Fruit fly (Drosophila melanogaster) whole organism, adult: ENCODE results near the gene Sec5.

Experiments
- CG11617 ChIP-seq: fragments of 200-800 bp; sonication (Bioruptor generic); optimal IDR thresholded peaks from 2 replicates; lab custom pipeline; 2017; ENCODE audit warnings: mild to moderate bottlenecking, missing biosample characterization, missing genetic modification reagents, missing genetic modification characterization
- CG12768 ChIP-seq: fragments of 200-800 bp; sonication (Bioruptor generic); optimal IDR thresholded peaks from 2 replicates; lab custom pipeline; 2017; ENCODE audit warnings: missing biosample characterization, missing genetic modification characterization, mild to moderate bottlenecking, moderate library complexity, missing genetic modification reagents
- CG14711 ChIP-seq: fragments of 200-800 bp; sonication (Bioruptor generic); optimal IDR thresholded peaks from 2 replicates; lab custom pipeline; 2018; ENCODE audit warnings: missing biosample characterization, mild to moderate bottlenecking, missing genetic modification characterization, moderate library complexity
- CG1620 ChIP-seq: fragments of 200-800 bp; sonication (Bioruptor generic); optimal IDR thresholded peaks from 2 replicates; lab custom pipeline; 2016; ENCODE audit warnings: missing biosample characterization, missing genetic modification characterization
- CG33017 ChIP-seq: fragments of 200-800 bp; sonication (Bioruptor generic); optimal IDR thresholded peaks from 2 replicates; lab custom pipeline; 2018; ENCODE audit warnings: missing biosample characterization, mild to moderate bottlenecking, missing genetic modification characterization, moderate library complexity
- CG5204 ChIP-seq: fragments of 200-800 bp; sonication (Bioruptor generic); optimal IDR thresholded peaks from 2 replicates; lab custom pipeline; 2016; ENCODE audit warnings: missing biosample characterization, missing genetic modification characterization
- CG7045 ChIP-seq: fragments of 200-800 bp; sonication (Bioruptor generic); optimal IDR thresholded peaks from 2 replicates; lab custom pipeline; 2017; ENCODE audit warnings: missing biosample characterization, mild to moderate bottlenecking, missing genetic modification characterization
- CG7101 ChIP-seq: fragments of 200-800 bp; sonication (Bioruptor generic); optimal IDR thresholded peaks from 2 replicates; lab custom pipeline; 2018; ENCODE audit warnings: missing biosample characterization, mild to moderate bottlenecking, missing genetic modification characterization, moderate library complexity
- Clk ChIP-seq: fragments of 200-800 bp; sonication (Bioruptor generic); optimal IDR thresholded peaks from 2 replicates; lab custom pipeline; 2017; ENCODE audit warnings: missing biosample characterization, missing genetic modification characterization
- Crg-1 ChIP-seq: fragments of 200-800 bp; sonication (Bioruptor generic); optimal IDR thresholded peaks from 2 replicates; lab custom pipeline; 2016; ENCODE audit warnings: missing biosample characterization, missing genetic modification characterization
- Hr96 ChIP-seq: fragments of 200-800 bp; sonication (Bioruptor generic); optimal IDR thresholded peaks from 2 replicates; lab custom pipeline; 2016; ENCODE audit warnings: missing biosample characterization, missing genetic modification characterization
- Mnt ChIP-seq: fragments of 200-800 bp; sonication (Bioruptor generic); optimal IDR thresholded peaks from 2 replicates; lab custom pipeline; 2016; ENCODE audit warnings: missing biosample characterization, mild to moderate bottlenecking, missing genetic modification characterization
- bab1 ChIP-seq: fragments of 200-800 bp; sonication (Bioruptor generic); optimal IDR thresholded peaks from 3 replicates; lab custom pipeline; 2019; ENCODE audit warnings: missing biosample characterization, mild to moderate bottlenecking, missing genetic modification characterization, moderate library complexity
- cic ChIP-seq: fragments of 200-800 bp; sonication (Bioruptor generic); optimal IDR thresholded peaks from 2 replicates; lab custom pipeline; 2017; ENCODE audit warnings: missing biosample characterization, mild to moderate bottlenecking, missing genetic modification characterization, moderate library complexity
- cnc ChIP-seq, 2 experiments: fragments of >200 bp; optimal IDR thresholded peaks; 2 replicates each; lab custom pipeline; 2017
- kay ChIP-seq: fragments of 200-800 bp; sonication (Bioruptor generic); peaks from one replicate; lab custom pipeline; 2016; ENCODE audit warnings: missing biosample characterization, missing genetic modification characterization, borderline replicate concordance
- ovo ChIP-seq: fragments of 200-800 bp; sonication (Bioruptor generic); optimal IDR thresholded peaks from 2 replicates; lab custom pipeline; 2016; ENCODE audit warnings: missing biosample characterization, missing genetic modification characterization
- pad ChIP-seq: fragments of 200-800 bp; sonication (Bioruptor generic); optimal IDR thresholded peaks from 3 replicates; lab custom pipeline; 2017; ENCODE audit warnings: missing biosample characterization, missing genetic modification characterization, mild to moderate bottlenecking, moderate library complexity, missing genetic modification reagents
- tj ChIP-seq: fragments of 200-800 bp; sonication (Bioruptor generic); optimal IDR thresholded peaks from 3 replicates; lab custom pipeline; 2017; ENCODE audit warnings: missing biosample characterization, mild to moderate bottlenecking, missing genetic modification characterization, moderate library complexity
- toe ChIP-seq: fragments of 200-800 bp; sonication (Bioruptor generic); optimal IDR thresholded peaks from 2 replicates; lab custom pipeline; 2016; ENCODE audit warnings: missing biosample characterization, missing genetic modification characterization

Gene Sec5

dm6 chr2L:3457007-3457406, at the start of gene Sec5, which contains the start of gene Cog3:
Gene Sec5, plus strand, starts transcription at chr2L:3457302.
Gene Cog3, minus strand, starts transcription at chr2L:3457064.
- TF ChIP-seq CG12768 (peak; percentile 83), Hr96 (GFP tag; lab: Kevin White, UChicago) (no peak), Mnt (GFP tag; lab: Kevin White, UChicago) (peak; percentile 77), CG7101 (peak; percentile 84), toe (GFP tag; lab: Kevin White, UChicago) (no peak), kay (no peak), cnc (optimal IDR thresholded peaks at IDR 0.05; lab: Kevin White, UChicago) (no peak), CG7045 (GFP tag; lab: Kevin White, UChicago) (peak; percentile 66), cic (GFP tag; lab: Kevin White, UChicago) (peak; percentile 15), CG33017 (tag; lab: Kevin White, UChicago) (peak; percentile 74), pad (GFP tag; lab: Kevin White, UChicago) (peak; percentile 77), tj (peak; percentile 54), Clk (GFP tag; lab: Kevin White, UChicago) (peak; percentile 70), bab1 (GFP tag; lab: Kevin White, UChicago) (peak; percentile 43), CG14711 (tag; lab: Kevin White, UChicago) (peak; percentile 73), CG5204 (no peak), CG11617 (GFP tag; lab: Kevin White, UChicago) (peak; percentile 62), ovo (peak; percentile 48), Crg-1 (GFP tag; lab: Kevin White, UChicago) (peak; percentile 85), CG1620 (peak; percentile 75)

- TF ChIP-seq Crg-1 (GFP tag; lab: Kevin White, UChicago), result no peak
- no peak for TF ChIP-seq cic (GFP tag; lab: Kevin White, UChicago)
- TF ChIP-seq ovo, result no peak
- TF ChIP-seq tj, result no peak
- TF ChIP-seq CG7045 (GFP tag; lab: Kevin White, UChicago), result no peak
Observed at dm6 chr2L:3407722-3408121, 49.4 kb upstream of the Sec5 start.

dm6 chr2L:3410260-3410659, 46.8 kb upstream of the Sec5 start, which contains the start of gene CG8840:
Gene CG8840, plus strand, starts transcription at chr2L:3410560.
- TF ChIP-seq pad (GFP tag; lab: Kevin White, UChicago) (no peak), Crg-1 (GFP tag; lab: Kevin White, UChicago) (no peak), tj (no peak), CG14711 (tag; lab: Kevin White, UChicago) (no peak), CG1620 (no peak), toe (GFP tag; lab: Kevin White, UChicago) (no peak), CG33017 (tag; lab: Kevin White, UChicago) (no peak), cnc (optimal IDR thresholded peaks at IDR 0.05; lab: Kevin White, UChicago) (no peak), CG5204 (no peak), cic (GFP tag; lab: Kevin White, UChicago) (no peak), CG11617 (GFP tag; lab: Kevin White, UChicago) (no peak), Hr96 (GFP tag; lab: Kevin White, UChicago) (no peak), CG7101 (no peak), Clk (GFP tag; lab: Kevin White, UChicago) (no peak), kay (no peak)

- TF ChIP-seq Hr96 (GFP tag; lab: Kevin White, UChicago) (no peak), CG12768 (no peak), cnc (optimal IDR thresholded peaks at IDR 0.05; lab: Kevin White, UChicago) (no peak), Mnt (GFP tag; lab: Kevin White, UChicago) (no peak), pad (GFP tag; lab: Kevin White, UChicago) (no peak), kay (no peak), CG14711 (tag; lab: Kevin White, UChicago) (no peak), CG11617 (GFP tag; lab: Kevin White, UChicago) (no peak), Crg-1 (GFP tag; lab: Kevin White, UChicago) (no peak), cic (GFP tag; lab: Kevin White, UChicago) (no peak), CG33017 (tag; lab: Kevin White, UChicago) (no peak), CG5204 (no peak), ovo (no peak), bab1 (GFP tag; lab: Kevin White, UChicago) (no peak), CG7101 (no peak), CG7045 (GFP tag; lab: Kevin White, UChicago) (no peak), tj (no peak)
Observed at dm6 chr2L:3416527-3417304, 40.4 kb upstream of the Sec5 start, which contains the start of gene CG31952. Gene CG31952, plus strand, starts transcription at chr2L:3416693.

dm6 chr2L:3417613-3418012, 39.5 kb upstream of the Sec5 start:
- TF ChIP-seq Mnt (GFP tag; lab: Kevin White, UChicago), result no peak
- TF ChIP-seq toe (GFP tag; lab: Kevin White, UChicago), result no peak
- no peak for TF ChIP-seq CG11617 (GFP tag; lab: Kevin White, UChicago)
- no peak for TF ChIP-seq CG12768
- TF ChIP-seq CG14711 (tag; lab: Kevin White, UChicago), result no peak
- TF ChIP-seq CG5204, result no peak
- no peak for TF ChIP-seq tj
- TF ChIP-seq Hr96 (GFP tag; lab: Kevin White, UChicago), result no peak

dm6 chr2L:3422753-3423152, 34.3 kb upstream of the Sec5 start:
- TF ChIP-seq kay (peak; percentile 7), CG33017 (tag; lab: Kevin White, UChicago) (no peak)
